Fruit fly (Drosophila melanogaster): Measurements from ENCODE around the gene GC.
A peak's percentile ranks its signal among the peaks of the same experiment; 100 is the strongest.

- TF ChIP-seq CG14655 (GFP tag; optimal IDR thresholded peaks at IDR 0.05): no peak
- TF ChIP-seq CG8159 (tag; optimal IDR thresholded peaks at IDR 0.05): no peak
- TF ChIP-seq CG13204 (GFP tag; optimal IDR thresholded peaks at IDR 0.05): no peak
- TF ChIP-seq Pif1A (GFP tag; optimal IDR thresholded peaks at IDR 0.05): no peak
- no peak for TF ChIP-seq CG15710 (tag; optimal IDR thresholded peaks at IDR 0.05)
- TF ChIP-seq CG9948 (tag; optimal IDR thresholded peaks at IDR 0.05): no peak
- TF ChIP-seq fd96Ca (GFP tag; IDR thresholded peaks at IDR 0.05): no peak
- TF ChIP-seq EcR (GFP tag; optimal IDR thresholded peaks at IDR 0.05): no peak
- TF ChIP-seq Pif1B (GFP tag; optimal IDR thresholded peaks at IDR 0.05): no peak
- TF ChIP-seq CG8301 (tag; optimal IDR thresholded peaks at IDR 0.05): no peak
- 0 out of 2 replicates have a peak, but pooled peaks have one; percentile 14 for TF ChIP-seq CG32121 (GFP tag; IDR thresholded peaks at IDR 0.05)
- no peak for TF ChIP-seq D1 (tag; optimal IDR thresholded peaks at IDR 0.05)
- TF ChIP-seq gl (tag; optimal IDR thresholded peaks at IDR 0.05): no peak
- TF ChIP-seq Snoo (tag; optimal IDR thresholded peaks at IDR 0.05): no peak
These were observed 20.3 kb upstream of the GC start for dm6 chr3L:1649363-1649762.

Measured in whole organism, pupa.